Worm (Caenorhabditis elegans): Measurements from ENCODE around the gene cbs-1.

cbs-1 gene

ce11 chrX:10053742-10054409 lies at the start of gene cbs-1 (continued):
- TF ChIP-seq ztf-7 (tag; optimal IDR thresholded peaks at IDR 0.05), result no peak
- no peak for TF ChIP-seq dpl-1 (GFP tag; optimal IDR thresholded peaks at IDR 0.05)
- TF ChIP-seq daf-19 (GFP tag; conservative IDR thresholded peaks at IDR 0.05), result no peak
- TF ChIP-seq hmg-1.1 (GFP tag; IDR thresholded peaks at IDR 0.05), result no peak
- TF ChIP-seq Y75B8A.6 (GFP tag; IDR thresholded peaks at IDR 0.05), result no peak
- TF ChIP-seq hlh-11 (tag; optimal IDR thresholded peaks at IDR 0.05), result peak; percentile 29
- peak; percentile 5 for TF ChIP-seq nhr-28 (tag; optimal IDR thresholded peaks at IDR 0.05)
- no peak for TF ChIP-seq madf-9 (GFP tag; conservative IDR thresholded peaks at IDR 0.05)
- TF ChIP-seq F49E8.2 (tag; optimal IDR thresholded peaks at IDR 0.05; ENCODE audit: borderline replicate concordance), result no peak
- no peak for TF ChIP-seq tag-97 (GFP tag; IDR thresholded peaks at IDR 0.05)
- no peak for TF ChIP-seq zag-1 (tag; optimal IDR thresholded peaks at IDR 0.05)
- no peak for TF ChIP-seq lir-3 (tag; optimal IDR thresholded peaks at IDR 0.05)
- no peak for TF ChIP-seq set-16 (GFP tag; IDR thresholded peaks at IDR 0.05)
- no peak for TF ChIP-seq lin-38 (GFP tag; IDR thresholded peaks at IDR 0.05)
- peak; percentile 76 for TF ChIP-seq dve-1 (tag; optimal IDR thresholded peaks at IDR 0.05; ENCODE audit: insufficient read depth)
- TF ChIP-seq lin-15B (tag; optimal IDR thresholded peaks at IDR 0.05), result no peak
- TF ChIP-seq T26A8.4 (GFP tag; IDR thresholded peaks at IDR 0.05), result no peak
- no peak for TF ChIP-seq daf-12 (tag; optimal IDR thresholded peaks at IDR 0.05)
- TF ChIP-seq ceh-62 (tag; optimal IDR thresholded peaks at IDR 0.05), result no peak
- no peak for TF ChIP-seq mes-2 (tag; optimal IDR thresholded peaks at IDR 0.05; ENCODE audit: poor library complexity, severe bottlenecking)
- TF ChIP-seq zip-11 (GFP tag; IDR thresholded peaks at IDR 0.05), result no peak
- no peak for TF ChIP-seq ZK546.5 (tag; optimal IDR thresholded peaks at IDR 0.05)
- no peak for TF ChIP-seq nhr-41 (GFP tag; IDR thresholded peaks at IDR 0.05)
- TF ChIP-seq nhr-111 (GFP tag; optimal IDR thresholded peaks at IDR 0.05), result no peak

- no peak for TF ChIP-seq mxl-2 (GFP tag; conservative IDR thresholded peaks at IDR 0.05)
- no peak for TF ChIP-seq ama-1 (optimal IDR thresholded peaks at IDR 0.05)
- TF ChIP-seq spr-3 (GFP tag; optimal IDR thresholded peaks at IDR 0.05), result no peak
- no peak for TF ChIP-seq lsy-2 (tag; optimal IDR thresholded peaks at IDR 0.05)
- no peak for TF ChIP-seq F10B5.3 (tag; optimal IDR thresholded peaks at IDR 0.05)
- TF ChIP-seq daf-19 (GFP tag; conservative IDR thresholded peaks at IDR 0.05), result no peak
- no peak for TF ChIP-seq ceh-44 (GFP tag; IDR thresholded peaks at IDR 0.05)
- no peak for TF ChIP-seq dpl-1 (GFP tag; optimal IDR thresholded peaks at IDR 0.05)
- TF ChIP-seq nhr-28 (tag; optimal IDR thresholded peaks at IDR 0.05), result no peak
- TF ChIP-seq ceh-28 (tag; optimal IDR thresholded peaks at IDR 0.05), result no peak
- TF ChIP-seq mdt-29 (GFP tag; IDR thresholded peaks at IDR 0.05), result no peak
- no peak for TF ChIP-seq lir-3 (tag; optimal IDR thresholded peaks at IDR 0.05)
- no peak for TF ChIP-seq aly-2 (tag; optimal IDR thresholded peaks at IDR 0.05)
- no peak for TF ChIP-seq F26F4.8 (GFP tag; conservative IDR thresholded peaks at IDR 0.05)
- no peak for TF ChIP-seq pqm-1 (tag; optimal IDR thresholded peaks at IDR 0.05)
- no peak for TF ChIP-seq dmd-9 (GFP tag; IDR thresholded peaks at IDR 0.05)
- no peak for TF ChIP-seq ceh-82 (tag; optimal IDR thresholded peaks at IDR 0.05)
- no peak for TF ChIP-seq dmd-8 (GFP tag; IDR thresholded peaks at IDR 0.05)
- TF ChIP-seq zfp-2 (tag; optimal IDR thresholded peaks at IDR 0.05), result no peak
Observed at ce11 chrX:10008664-10009063, 45.4 kb upstream of the cbs-1 start, which contains the start of gene F19C6.3. Gene F19C6.3, minus strand, starts transcription at chrX:10008764.

- no peak for TF ChIP-seq mxl-2 (GFP tag; conservative IDR thresholded peaks at IDR 0.05)
- peak; percentile 9 for TF ChIP-seq ces-1 (GFP tag; optimal IDR thresholded peaks at IDR 0.05)
- TF ChIP-seq fkh-10 (GFP tag; optimal IDR thresholded peaks at IDR 0.05), result peak; percentile 56
- TF ChIP-seq F26F4.8 (GFP tag; conservative IDR thresholded peaks at IDR 0.05), result no peak
- no peak for TF ChIP-seq fos-1 (tag; optimal IDR thresholded peaks at IDR 0.05)
- TF ChIP-seq hlh-11 (tag; optimal IDR thresholded peaks at IDR 0.05), result no peak
- peak; percentile 34; the same call in 1 of the 2 replicates for TF ChIP-seq ctbp-1 (GFP tag; IDR thresholded peaks at IDR 0.05)
- TF ChIP-seq rbr-2 (tag; optimal IDR thresholded peaks at IDR 0.05), result no peak
- TF ChIP-seq skn-1 (tag; optimal IDR thresholded peaks at IDR 0.05), result no peak
Observed at ce11 chrX:10009985-10010384, 44.1 kb upstream of the cbs-1 start.
